Worm (Caenorhabditis elegans) whole organism, L1 larva: ENCODE data around the gene str-28.

Experiments used
- ama-1 ChIP-seq: fragments of 150-350 bp; optimal IDR thresholded peaks from 2 replicates; lab custom pipeline; 2014
- ces-1 ChIP-seq: fragments of 150-350 bp; optimal IDR thresholded peaks from 2 replicates; lab custom pipeline; 2014; ENCODE audit warnings: missing biosample characterization, missing genetic modification reagents, missing genetic modification characterization
- jun-1 ChIP-seq: fragments of 150-350 bp; optimal IDR thresholded peaks from 2 replicates; lab custom pipeline; 2014; ENCODE audit warnings: missing biosample characterization, missing genetic modification reagents, missing genetic modification characterization
- mdl-1 ChIP-seq, 2 experiments: fragments of 150-350 bp; optimal IDR thresholded peaks; 2 replicates each; lab custom pipeline; 2014 to 2017; ENCODE audit warnings: missing biosample characterization in 2 of 2, missing genetic modification characterization in 2 of 2, inconsistent platforms in 1 of 2
- nhr-237 ChIP-seq: fragments of 150-350 bp; optimal IDR thresholded peaks from 2 replicates; lab custom pipeline; 2014; ENCODE audit warnings: missing biosample characterization, missing genetic modification characterization
- pqm-1 ChIP-seq: sonication (generic microtip); optimal IDR thresholded peaks from 3 replicates; lab custom pipeline; 2017; ENCODE audit warnings: missing biosample characterization, missing genetic modification characterization
- snpc-4 ChIP-seq: fragments of 150-350 bp; optimal IDR thresholded peaks from 2 replicates; lab custom pipeline; 2014; ENCODE audit warnings: missing biosample characterization, missing genetic modification characterization
- tbx-2 ChIP-seq: sonication (generic microtip); optimal IDR thresholded peaks from 2 replicates; lab custom pipeline; 2016; ENCODE audit warnings: missing genetic modification characterization, missing compliant biosample characterization

- TF ChIP-seq jun-1 (no peak), mdl-1 (tag; optimal IDR thresholded peaks at IDR 0.05; lab: Kevin White, UChicago) (peak in 1 of 2 experiments; percentile 79), ces-1 (GFP tag; lab: Kevin White, UChicago) (no peak), pqm-1 (tag; lab: Kevin White, UChicago) (no peak), snpc-4 (no peak), tbx-2 (tag; lab: Kevin White, UChicago) (peak; percentile 65), nhr-237 (tag; lab: Kevin White, UChicago) (no peak), ama-1 (lab: Kevin White, UChicago) (peak; percentile 87)
These were observed 35.8 kb downstream of the str-28 start for ce11 chrV:7436911-7437310.
